Worm (Caenorhabditis elegans): ENCODE measurements around the gene F58F12.3.

F58F12.3 gene

DNA sequence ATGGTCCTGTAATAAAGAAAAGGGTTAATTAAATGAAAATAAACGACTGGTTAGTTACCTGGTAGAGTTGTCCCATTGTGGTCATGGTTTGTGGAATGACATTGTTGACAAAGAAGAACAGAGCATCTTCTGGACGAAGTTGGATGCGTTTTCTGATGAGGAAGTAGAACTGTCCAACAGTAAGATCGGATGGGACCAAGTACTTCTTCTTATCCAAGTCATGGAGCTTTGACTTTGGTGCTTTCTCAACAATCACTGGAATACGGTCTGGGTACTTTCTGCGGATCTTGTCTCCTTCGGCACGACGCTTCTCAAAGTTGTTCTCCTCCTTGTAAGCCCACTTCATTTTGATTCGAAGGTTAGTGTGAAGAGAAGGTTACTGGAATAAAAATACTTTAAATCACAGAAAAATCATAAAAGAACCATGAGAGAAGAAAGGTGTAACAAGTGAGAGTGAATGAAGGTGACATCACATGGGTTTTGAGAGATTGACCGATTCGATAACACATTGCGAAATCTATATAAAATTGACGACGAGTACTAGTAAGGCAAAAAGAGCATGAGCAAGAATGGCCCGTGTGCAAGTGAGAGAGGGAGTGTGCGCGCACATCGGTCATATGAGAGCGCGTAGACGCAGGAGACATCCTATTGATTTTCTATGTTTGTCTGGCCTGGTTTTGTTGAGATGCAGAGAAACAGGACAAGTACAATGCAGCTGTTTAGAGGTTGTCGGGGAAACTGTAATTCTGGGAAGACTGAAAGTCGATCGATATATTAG is 43.6 kb downstream of the F58F12.3 start, which contains the start of gene lgg-1 (continued):
- TF ChIP-seq egl-44 (GFP tag; IDR thresholded peaks at IDR 0.05) (no peak; the same call in 1 of the 2 replicates), egl-18 (GFP tag; IDR thresholded peaks at IDR 0.05) (0 out of 2 replicates have a peak, but pooled peaks have one; percentile 28), bed-1 (GFP tag; IDR thresholded peaks at IDR 0.05) (no peak), die-1 (tag; optimal IDR thresholded peaks at IDR 0.05) (no peak), lin-35 (GFP tag; optimal IDR thresholded peaks at IDR 0.05) (peak in 1 of 3 experiments; percentile 60), C17E4.6 (GFP tag; IDR thresholded peaks at IDR 0.05) (no peak; the same call in 1 of the 2 replicates), tbx-9 (tag; optimal IDR thresholded peaks at IDR 0.05; ENCODE audit: borderline replicate concordance) (no peak), ztf-28 (GFP tag; IDR thresholded peaks at IDR 0.05) (no peak), pbrm-1 (GFP tag; IDR thresholded peaks at IDR 0.05) (peak; percentile 61), F22D6.2 (tag; optimal IDR thresholded peaks at IDR 0.05) (no peak), F57C9.4 (tag; optimal IDR thresholded peaks at IDR 0.05) (no peak), unc-62 (GFP tag; optimal IDR thresholded peaks at IDR 0.05) (no peak), ceh-58 (GFP tag; IDR thresholded peaks at IDR 0.05) (no peak), F10E7.11 (tag; optimal IDR thresholded peaks at IDR 0.05) (no peak), F52B5.7 (tag; optimal IDR thresholded peaks at IDR 0.05) (peak; percentile 56), nfya-1 (tag; optimal IDR thresholded peaks at IDR 0.05; ENCODE audit: borderline replicate concordance, insufficient read depth) (no peak), mel-28 (tag; optimal IDR thresholded peaks at IDR 0.05; ENCODE audit: borderline replicate concordance) (no peak), lir-1 (GFP tag; conservative IDR thresholded peaks at IDR 0.05) (0 out of 2 replicates have a peak, but pooled peaks have one; percentile 5), lin-54 (GFP tag; optimal IDR thresholded peaks at IDR 0.05) (peak; percentile 48), F37B4.10 (GFP tag; IDR thresholded peaks at IDR 0.05) (no peak), egrh-3 (GFP tag; IDR thresholded peaks at IDR 0.05) (peak; percentile 29; the same call in 1 of the 2 replicates), Y67H2A.10 (GFP tag; conservative IDR thresholded peaks at IDR 0.05) (peak; percentile 18; the same call in 1 of the 2 replicates), nfyb-1 (GFP tag; IDR thresholded peaks at IDR 0.05) (peak; percentile 79), mes-4 (tag; optimal IDR thresholded peaks at IDR 0.05) (no peak), lin-40 (tag; optimal IDR thresholded peaks at IDR 0.05) (peak; percentile 11), dpff-1 (tag; optimal IDR thresholded peaks at IDR 0.05) (no peak), B0336.3 (GFP tag; IDR thresholded peaks at IDR 0.05) (no peak; the same call in 1 of the 2 replicates), gei-17 (GFP tag; optimal IDR thresholded peaks at IDR 0.05) (no peak), ceh-91 (GFP tag; IDR thresholded peaks at IDR 0.05) (no peak), pha-4 (tag; optimal IDR thresholded peaks at IDR 0.05) (peak; percentile 83), ZK185.1 (tag; optimal IDR thresholded peaks at IDR 0.05; ENCODE audit: poor library complexity, severe bottlenecking) (peak; percentile 72), rcor-1 (GFP tag; IDR thresholded peaks at IDR 0.05) (no peak), zim-3 (tag; optimal IDR thresholded peaks at IDR 0.05) (peak; percentile 57), nhr-80 (tag; optimal IDR thresholded peaks at IDR 0.05) (no peak), lag-1 (GFP tag; IDR thresholded peaks at IDR 0.05) (0 out of 2 replicates have a peak, but pooled peaks have one; percentile 35), lin-26 (GFP tag; IDR thresholded peaks at IDR 0.05) (peak; percentile 56), B0019.2 (GFP tag; conservative IDR thresholded peaks at IDR 0.05) (peak; percentile 47), madf-3 (GFP tag; IDR thresholded peaks at IDR 0.05) (no peak), bed-2 (GFP tag; IDR thresholded peaks at IDR 0.05) (peak; percentile 54; the same call in 1 of the 2 replicates), Y56A3A.18 (GFP tag; IDR thresholded peaks at IDR 0.05) (no peak), chd-7 (tag; optimal IDR thresholded peaks at IDR 0.05) (peak; percentile 81), snpc-1.1 (tag; optimal IDR thresholded peaks at IDR 0.05; ENCODE audit: insufficient read depth) (no peak), akir-1 (GFP tag; optimal IDR thresholded peaks at IDR 0.05) (no peak), ceh-40 (GFP tag; IDR thresholded peaks at IDR 0.05) (0 out of 2 replicates have a peak, but pooled peaks have one; percentile 16), F49E8.2 (tag; optimal IDR thresholded peaks at IDR 0.05; ENCODE audit: insufficient read depth) (no peak), dpl-1 (GFP tag; optimal IDR thresholded peaks at IDR 0.05) (peak; percentile 40)
